Fruit fly (Drosophila melanogaster) whole organism, prepupa: ENCODE results near the gene CG5888.
A peak's percentile ranks its signal among the peaks of the same experiment; 100 is the strongest.

ENCODE experiments used
- Blimp-1 ChIP-seq: fragments of 200-800 bp; sonication (Bioruptor generic); optimal IDR thresholded peaks from 3 replicates; lab custom pipeline; 2017; ENCODE audit warnings: missing biosample characterization, missing genetic modification characterization, mild to moderate bottlenecking, moderate library complexity, missing genetic modification reagents
- CG10631 ChIP-seq: fragments of 200-800 bp; sonication (Bioruptor generic); optimal IDR thresholded peaks from 2 replicates; lab custom pipeline; 2016; ENCODE audit warnings: missing biosample characterization, missing genetic modification characterization
- CG10669 ChIP-seq: fragments of 200-800 bp; sonication (Bioruptor generic); optimal IDR thresholded peaks from 3 replicates; lab custom pipeline; 2018; ENCODE audit warnings: missing biosample characterization, mild to moderate bottlenecking, missing genetic modification characterization, moderate library complexity
- CG11294 ChIP-seq: fragments of 200-800 bp; sonication (Bioruptor generic); IDR thresholded peaks from 2 replicates; pipeline ENCODE4 v1.3.6; 2022; ENCODE audit warnings: missing biosample characterization, missing genetic modification characterization
- CG11902 ChIP-seq: fragments of 200-800 bp; sonication (Bioruptor generic); optimal IDR thresholded peaks from 3 replicates; lab custom pipeline; 2016; ENCODE audit warnings: missing biosample characterization, missing genetic modification characterization
- CG15336 ChIP-seq: fragments of 200-800 bp; sonication (Bioruptor generic); IDR thresholded peaks from 2 replicates; pipeline ENCODE4 v1.3.6; 2022; ENCODE audit warnings: missing biosample characterization, missing genetic modification characterization
- CG1621 ChIP-seq: fragments of 200-800 bp; sonication (Bioruptor generic); optimal IDR thresholded peaks from 3 replicates; lab custom pipeline; 2018; ENCODE audit warnings: missing biosample characterization, mild to moderate bottlenecking, missing genetic modification characterization
- CG16779 ChIP-seq: fragments of 200-800 bp; sonication (Bioruptor generic); optimal IDR thresholded peaks from 3 replicates; lab custom pipeline; 2017; ENCODE audit warnings: missing biosample characterization, mild to moderate bottlenecking, missing genetic modification characterization
- CG3032 ChIP-seq: fragments of 200-800 bp; optimal IDR thresholded peaks from 2 replicates; lab custom pipeline; 2019; ENCODE audit warnings: missing biosample characterization, mild to moderate bottlenecking, missing genetic modification characterization, moderate library complexity
- CG31627 ChIP-seq: fragments of 200-800 bp; sonication (Bioruptor generic); optimal IDR thresholded peaks from 3 replicates; lab custom pipeline; 2016; ENCODE audit warnings: missing biosample characterization, missing genetic modification characterization
- CG32006 ChIP-seq: fragments of 200-800 bp; sonication (Bioruptor generic); optimal IDR thresholded peaks from 3 replicates; lab custom pipeline; 2017; ENCODE audit warnings: missing biosample characterization, mild to moderate bottlenecking, missing genetic modification characterization
- CG34406 ChIP-seq: fragments of 200-800 bp; sonication (Bioruptor generic); optimal IDR thresholded peaks from 3 replicates; lab custom pipeline; 2016; ENCODE audit warnings: missing biosample characterization, missing genetic modification characterization
- CG3919 ChIP-seq: fragments of 200-800 bp; sonication (Bioruptor generic); optimal IDR thresholded peaks from 3 replicates; lab custom pipeline; 2016; ENCODE audit warnings: missing biosample characterization, missing genetic modification characterization
- CG4318 ChIP-seq: fragments of 200-800 bp; sonication (Bioruptor generic); optimal IDR thresholded peaks from 3 replicates; lab custom pipeline; 2017; ENCODE audit warnings: missing biosample characterization, mild to moderate bottlenecking, missing genetic modification characterization
- CG6163 ChIP-seq: fragments of 200-800 bp; sonication (Bioruptor generic); IDR thresholded peaks from 3 replicates; pipeline ENCODE4 v1.3.6; 2022; ENCODE audit warnings: missing biosample characterization, missing genetic modification characterization
- CG6792 ChIP-seq: fragments of 200-800 bp; sonication (Bioruptor generic); optimal IDR thresholded peaks from 3 replicates; lab custom pipeline; 2016; ENCODE audit warnings: missing biosample characterization, missing genetic modification characterization
- CG6808 ChIP-seq: fragments of 200-800 bp; sonication (Bioruptor generic); optimal IDR thresholded peaks from 3 replicates; lab custom pipeline; 2017; ENCODE audit warnings: missing biosample characterization, missing genetic modification characterization, mild to moderate bottlenecking, moderate library complexity, missing genetic modification reagents
- CG6854 ChIP-seq: fragments of 200-800 bp; sonication (Bioruptor generic); optimal IDR thresholded peaks from 2 replicates; lab custom pipeline; 2017; ENCODE audit warnings: missing biosample characterization, mild to moderate bottlenecking, missing genetic modification characterization
- CG7368 ChIP-seq: fragments of 200-800 bp; sonication (Bioruptor generic); optimal IDR thresholded peaks from 3 replicates; lab custom pipeline; 2016; ENCODE audit warnings: missing biosample characterization, missing genetic modification characterization
- CG8119 ChIP-seq: fragments of 200-800 bp; sonication (Bioruptor generic); IDR thresholded peaks from 3 replicates; pipeline ENCODE4 v1.3.6; 2022; ENCODE audit warnings: missing biosample characterization, missing genetic modification characterization
- CG8632 ChIP-seq: fragments of 200-800 bp; sonication (Bioruptor generic); optimal IDR thresholded peaks from 3 replicates; lab custom pipeline; 2016; ENCODE audit warnings: missing biosample characterization, missing genetic modification characterization
- CG9139 ChIP-seq: fragments of 200-800 bp; sonication (Bioruptor generic); optimal IDR thresholded peaks from 3 replicates; lab custom pipeline; 2017; ENCODE audit warnings: missing biosample characterization, mild to moderate bottlenecking, missing genetic modification characterization
- Eip75B ChIP-seq: fragments of 200-800 bp; sonication (Bioruptor generic); optimal IDR thresholded peaks from 3 replicates; lab custom pipeline; 2016; ENCODE audit warnings: missing biosample characterization, missing genetic modification characterization
- Eip78C ChIP-seq: fragments of 200-800 bp; sonication (Bioruptor generic); peaks from one replicate; lab custom pipeline; 2016; ENCODE audit warnings: missing biosample characterization, missing genetic modification characterization
- Eip93F ChIP-seq: fragments of 200-800 bp; sonication (Bioruptor generic); optimal IDR thresholded peaks from 2 replicates; lab custom pipeline; 2016; ENCODE audit warnings: missing biosample characterization, mild to moderate bottlenecking, missing genetic modification characterization
- Hr38 ChIP-seq: sonication (Bioruptor generic); optimal IDR thresholded peaks from 2 replicates; lab custom pipeline; 2016; ENCODE audit warnings: missing biosample characterization, missing genetic modification characterization
- Lpt ChIP-seq: fragments of 200-800 bp; sonication (Bioruptor generic); optimal IDR thresholded peaks from 3 replicates; lab custom pipeline; 2016; ENCODE audit warnings: missing biosample characterization, missing genetic modification characterization
- OdsH ChIP-seq: fragments of 200-800 bp; sonication (Bioruptor generic); optimal IDR thresholded peaks from 3 replicates; lab custom pipeline; 2016; ENCODE audit warnings: missing biosample characterization, missing genetic modification characterization
- Sox15 ChIP-seq: fragments of 200-800 bp; sonication (Bioruptor generic); optimal IDR thresholded peaks from 3 replicates; lab custom pipeline; 2016; ENCODE audit warnings: missing biosample characterization, missing genetic modification characterization
- achi ChIP-seq: fragments of 200-800 bp; sonication (Bioruptor generic); optimal IDR thresholded peaks from 3 replicates; lab custom pipeline; 2016; ENCODE audit warnings: missing biosample characterization, missing genetic modification characterization
- acj6 ChIP-seq: fragments of 200-800 bp; sonication (Bioruptor generic); optimal IDR thresholded peaks from 3 replicates; lab custom pipeline; 2016; ENCODE audit warnings: missing biosample characterization, missing genetic modification characterization
- cyc ChIP-seq: fragments of 200-800 bp; sonication (Bioruptor generic); optimal IDR thresholded peaks from 3 replicates; lab custom pipeline; 2016; ENCODE audit warnings: missing biosample characterization, missing genetic modification characterization
- dac ChIP-seq: fragments of 200-800 bp; sonication (Bioruptor generic); optimal IDR thresholded peaks from 2 replicates; lab custom pipeline; 2017; ENCODE audit warnings: missing biosample characterization, mild to moderate bottlenecking, missing genetic modification characterization
- dsx ChIP-seq: fragments of 200-800 bp; optimal IDR thresholded peaks from 3 replicates; lab custom pipeline; 2019; ENCODE audit warnings: missing biosample characterization, mild to moderate bottlenecking, missing genetic modification characterization, moderate library complexity; ENCODE audit not compliant: poor library complexity, severe bottlenecking
- esn ChIP-seq: fragments of 200-800 bp; sonication (Bioruptor generic); optimal IDR thresholded peaks from 2 replicates; lab custom pipeline; 2016; ENCODE audit warnings: missing biosample characterization, mild to moderate bottlenecking, missing genetic modification characterization, moderate library complexity
- fd85E ChIP-seq: fragments of 200-800 bp; sonication (Bioruptor generic); optimal IDR thresholded peaks from 3 replicates; lab custom pipeline; 2016; ENCODE audit warnings: missing biosample characterization, missing genetic modification characterization
- fkh ChIP-seq: fragments of 200-800 bp; sonication (Bioruptor generic); optimal IDR thresholded peaks from 3 replicates; lab custom pipeline; 2017; ENCODE audit warnings: missing biosample characterization, mild to moderate bottlenecking, missing genetic modification characterization, moderate library complexity
- net ChIP-seq: fragments of 200-800 bp; sonication (Bioruptor generic); optimal IDR thresholded peaks from 3 replicates; lab custom pipeline; 2016; ENCODE audit warnings: missing biosample characterization, missing genetic modification characterization
- pdm3 ChIP-seq: fragments of 200-800 bp; sonication (Bioruptor generic); optimal IDR thresholded peaks from 3 replicates; lab custom pipeline; 2016; ENCODE audit warnings: missing biosample characterization, missing genetic modification characterization
- salr ChIP-seq, 2 experiments: fragments of 200-800 bp; sonication (Bioruptor generic); optimal IDR thresholded peaks; 3 replicates each; lab custom pipeline; 2016 to 2018; ENCODE audit warnings: missing biosample characterization in 2 of 2, missing genetic modification characterization in 2 of 2, mild to moderate bottlenecking in 1 of 2
- svp ChIP-seq: fragments of 200-800 bp; sonication (Bioruptor generic); peaks from one replicate; lab custom pipeline; 2016; ENCODE audit warnings: missing biosample characterization, missing genetic modification characterization
- topi ChIP-seq: fragments of 200-800 bp; sonication (Bioruptor generic); optimal IDR thresholded peaks from 3 replicates; lab custom pipeline; 2016; ENCODE audit warnings: missing biosample characterization, missing genetic modification characterization
- vri ChIP-seq: fragments of 200-800 bp; sonication (Bioruptor generic); optimal IDR thresholded peaks from 3 replicates; lab custom pipeline; 2016; ENCODE audit warnings: missing biosample characterization, mild to moderate bottlenecking, missing genetic modification characterization

CG5888 gene

DNA sequence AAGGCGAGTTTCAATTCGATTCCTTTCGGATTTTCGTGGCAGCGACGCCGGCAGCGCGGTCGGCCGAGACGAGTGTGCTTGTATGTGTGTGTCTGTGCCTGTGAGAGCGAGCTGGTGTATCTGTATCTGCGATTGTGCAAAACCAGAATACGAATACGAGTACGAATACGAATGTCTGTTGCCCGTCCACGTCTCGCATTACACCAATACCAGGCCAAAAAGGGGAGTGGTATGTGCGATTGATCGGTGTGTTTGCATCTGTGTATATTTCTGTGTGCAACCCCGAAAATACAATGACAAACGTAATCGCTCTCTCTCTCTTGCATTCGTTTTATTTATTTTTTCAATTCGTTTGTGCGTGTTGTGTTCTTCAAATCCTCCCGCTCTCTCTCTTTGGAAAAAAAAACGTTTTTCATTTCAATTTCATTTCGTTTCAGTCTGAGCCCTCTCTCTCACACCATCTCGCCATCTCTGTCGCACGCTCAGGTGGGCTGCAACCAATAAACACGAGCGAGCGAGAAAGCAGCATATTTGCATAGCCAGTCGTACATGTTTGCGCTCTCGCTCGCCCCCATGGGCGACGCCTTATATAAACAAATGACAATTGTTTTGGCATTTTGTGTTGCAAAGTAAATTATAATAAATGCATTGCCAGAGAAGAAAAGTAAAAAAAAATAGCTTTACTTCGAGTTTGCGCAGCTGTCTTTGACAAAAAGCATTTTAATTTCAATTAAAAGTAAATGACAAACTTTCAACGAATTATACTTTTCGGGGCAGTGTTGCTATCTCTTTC is 37.9 kb upstream of the CG5888 start (continued):
- TF ChIP-seq Lpt (GFP tag; lab: Kevin White, UChicago) (peak; percentile 34), CG6808 (peak; percentile 34), CG11902 (no peak), salr (GFP tag; optimal IDR thresholded peaks at IDR 0.05; lab: Kevin White, UChicago) (peak; percentile 18 to 54), Eip75B (GFP tag; lab: Kevin White, UChicago) (peak; percentile 15), Eip78C (GFP tag; lab: Kevin White, UChicago) (peak; percentile 70), Sox15 (GFP tag; lab: Kevin White, UChicago) (no peak), CG6792 (GFP tag; lab: Kevin White, UChicago) (no peak), OdsH (peak; percentile 30), CG16779 (tag; lab: Kevin White, UChicago) (no peak), CG15336 (GFP tag; lab: Robert Waterston, UW) (peak; percentile 17; the same call in 1 of the 2 replicates), CG1621 (tag; lab: Kevin White, UChicago) (no peak), dac (GFP tag; lab: Kevin White, UChicago) (peak; percentile 64), CG3032 (peak; percentile 25), CG7368 (GFP tag; lab: Kevin White, UChicago) (peak; percentile 14), achi (GFP tag; lab: Kevin White, UChicago) (no peak), CG3919 (GFP tag; lab: Kevin White, UChicago) (peak; percentile 35), CG10631 (peak; percentile 39)

DNA sequence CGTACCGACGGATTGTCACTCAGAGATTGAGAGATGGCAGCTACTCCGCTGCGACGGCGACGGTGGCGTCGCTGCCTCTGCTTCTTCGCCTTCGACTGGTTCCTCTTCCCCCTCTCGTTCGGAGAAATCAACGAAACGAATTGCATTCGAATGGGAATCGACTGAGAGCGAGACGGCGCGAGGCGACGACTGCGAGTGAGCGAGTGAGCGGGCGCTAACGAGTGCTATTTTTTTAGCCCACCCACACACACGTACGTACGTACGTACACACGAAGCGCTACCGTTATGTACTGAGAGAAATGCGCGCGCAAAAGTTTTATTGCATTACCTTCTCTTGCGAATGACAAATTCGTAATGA is 37.4 kb upstream of the CG5888 start, which contains the start of gene dac:
Gene dac, minus strand, starts transcription at position 356 of the 358 bp plus-strand sequence.
- TF ChIP-seq Eip78C (GFP tag; lab: Kevin White, UChicago) (peak; percentile 1), CG6163 (peak; percentile 33; the same call in 1 of the 3 replicates), dac (GFP tag; lab: Kevin White, UChicago) (peak; percentile 58), CG34406 (GFP tag; lab: Kevin White, UChicago) (no peak), svp (peak; percentile 52), Eip93F (no peak), fd85E (GFP tag; lab: Kevin White, UChicago) (no peak), Eip75B (GFP tag; lab: Kevin White, UChicago) (no peak)

dm6 chr2L:16476517-16476916 is 28.2 kb upstream of the CG5888 start:
- TF ChIP-seq net (GFP tag; lab: Kevin White, UChicago) (peak; percentile 43), vri (GFP tag; lab: Kevin White, UChicago) (no peak), OdsH (peak; percentile 23), dsx (GFP tag; lab: Kevin White, UChicago) (peak; percentile 20), CG9139 (peak; percentile 38), CG3919 (GFP tag; lab: Kevin White, UChicago) (peak; percentile 74), topi (GFP tag; lab: Kevin White, UChicago) (peak; percentile 57), cyc (GFP tag; lab: Kevin White, UChicago) (peak; percentile 6), pdm3 (GFP tag; lab: Kevin White, UChicago) (peak; percentile 37), Hr38 (GFP tag; lab: Kevin White, UChicago) (no peak), CG8119 (GFP tag; lab: Robert Waterston, UW) (no peak), CG1621 (tag; lab: Kevin White, UChicago) (peak; percentile 5), CG15336 (GFP tag; lab: Robert Waterston, UW) (no peak), CG6792 (GFP tag; lab: Kevin White, UChicago) (peak; percentile 27), svp (peak; percentile 63), CG34406 (GFP tag; lab: Kevin White, UChicago) (peak; percentile 47), CG6854 (GFP tag; lab: Kevin White, UChicago) (peak; percentile 4), achi (GFP tag; lab: Kevin White, UChicago) (peak; percentile 51), salr (GFP tag; optimal IDR thresholded peaks at IDR 0.05; lab: Kevin White, UChicago) (peak in 1 of 2 experiments; percentile 31), CG7368 (GFP tag; lab: Kevin White, UChicago) (peak; percentile 55), CG6163 (peak; percentile 75), CG11294 (no peak), fkh (GFP tag; lab: Kevin White, UChicago) (peak; percentile 71), acj6 (GFP tag; lab: Kevin White, UChicago) (peak; percentile 50), fd85E (GFP tag; lab: Kevin White, UChicago) (no peak), CG3032 (peak; percentile 26), CG4318 (GFP tag; lab: Kevin White, UChicago) (no peak), CG10631 (peak; percentile 46), CG8632 (GFP tag; lab: Kevin White, UChicago) (peak; percentile 46), CG10669 (peak; percentile 48), CG11902 (no peak), CG32006 (GFP tag; lab: Kevin White, UChicago) (peak; percentile 39), esn (GFP tag; lab: Kevin White, UChicago) (peak; percentile 40), Lpt (GFP tag; lab: Kevin White, UChicago) (no peak), CG31627 (GFP tag; lab: Kevin White, UChicago) (peak; percentile 8), Blimp-1 (GFP tag; lab: Kevin White, UChicago) (peak; percentile 37)
